Fruit fly (Drosophila melanogaster): ENCODE results near the gene dgt1.

- TF ChIP-seq Sin3A (optimal IDR thresholded peaks at IDR 0.05), result no peak
- TF ChIP-seq h (optimal IDR thresholded peaks at IDR 0.05), result no peak
- no peak for TF ChIP-seq insv (optimal IDR thresholded peaks at IDR 0.05)
These were observed 4.3 kb upstream of the dgt1 start, which contains the start of the genes CG15514 and RpS8 for dm6 chr3R:29861432-29862249.

All from Kc167 (cell line).